Worm (Caenorhabditis elegans): ENCODE results near the gene W06G6.2.

The W06G6.2 gene

DNA sequence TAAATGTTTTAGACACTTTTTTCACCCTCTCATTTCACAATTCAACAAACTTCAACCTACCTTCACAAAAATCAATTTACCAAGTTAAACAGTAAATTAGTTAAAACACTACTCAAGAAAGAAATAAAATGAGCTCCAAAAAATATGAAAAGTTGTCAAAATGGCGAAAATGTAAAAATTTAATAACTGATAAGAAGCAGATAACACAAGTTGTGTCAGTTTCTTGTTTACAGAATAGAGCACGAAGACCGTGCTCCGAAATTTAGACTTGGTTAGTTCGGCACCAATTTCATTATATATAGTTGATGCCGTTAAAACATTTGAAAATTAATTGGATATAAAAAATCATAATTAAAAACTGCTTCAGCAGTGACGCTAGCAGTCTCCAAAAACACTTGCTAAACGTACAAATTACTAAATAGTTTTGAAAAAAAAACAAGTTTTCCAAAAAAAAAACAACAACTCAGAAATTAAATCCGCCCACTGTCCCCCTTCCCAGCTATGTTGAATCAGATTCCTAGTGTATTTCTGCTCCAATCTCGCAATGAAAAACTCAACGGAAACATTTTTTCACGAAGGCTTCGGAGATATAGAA, 18.2 kb upstream of the W06G6.2 start, which contains the start of gene srw-54:
srw-54 (plus strand) TSS at position 545 of the 595 bp plus-strand sequence.
- no peak for TF ChIP-seq hmg-1.1 (GFP tag; IDR thresholded peaks at IDR 0.05)
- TF ChIP-seq aha-1 (tag), result no peak
- no peak for TF ChIP-seq lsy-2 (tag; optimal IDR thresholded peaks at IDR 0.05)
- TF ChIP-seq zfp-3 (GFP tag; conservative IDR thresholded peaks at IDR 0.05), result no peak
- TF ChIP-seq F37D6.2 (tag; optimal IDR thresholded peaks at IDR 0.05), result no peak
- no peak for TF ChIP-seq T26A8.4 (GFP tag; IDR thresholded peaks at IDR 0.05)
- peak; percentile 38; the same call in 1 of the 2 replicates for TF ChIP-seq dmd-6 (GFP tag; IDR thresholded peaks at IDR 0.05)
- peak; percentile 29 for TF ChIP-seq pqm-1 (tag; optimal IDR thresholded peaks at IDR 0.05)
- no peak for TF ChIP-seq ceh-28 (tag; optimal IDR thresholded peaks at IDR 0.05)
- TF ChIP-seq lin-13 (GFP tag; optimal IDR thresholded peaks at IDR 0.05), result no peak
- TF ChIP-seq lim-7 (GFP tag; IDR thresholded peaks at IDR 0.05), result no peak
- peak; percentile 59 for TF ChIP-seq nhr-28 (tag; optimal IDR thresholded peaks at IDR 0.05)
- TF ChIP-seq R02D3.7 (tag; optimal IDR thresholded peaks at IDR 0.05), result no peak
- no peak for TF ChIP-seq daf-16 (GFP tag; optimal IDR thresholded peaks at IDR 0.05)
- peak; percentile 92 for TF ChIP-seq daf-16 (tag; optimal IDR thresholded peaks at IDR 0.05)
- no peak for TF ChIP-seq Y5F2A.4 (GFP tag; optimal IDR thresholded peaks at IDR 0.05)
- TF ChIP-seq lin-39 (tag; optimal IDR thresholded peaks at IDR 0.05), result no peak
- TF ChIP-seq pha-4 (GFP tag; IDR thresholded peaks at IDR 0.05), result no peak
- no peak for TF ChIP-seq pha-4 (tag; optimal IDR thresholded peaks at IDR 0.05)
- TF ChIP-seq madf-5 (GFP tag; IDR thresholded peaks at IDR 0.05), result no peak
- no peak for TF ChIP-seq dmd-9 (GFP tag; IDR thresholded peaks at IDR 0.05)
- no peak for TF ChIP-seq lin-29 (GFP tag; IDR thresholded peaks at IDR 0.05)
- peak; percentile 23 for TF ChIP-seq dve-1 (tag; optimal IDR thresholded peaks at IDR 0.05; ENCODE audit: insufficient read depth)

DNA sequence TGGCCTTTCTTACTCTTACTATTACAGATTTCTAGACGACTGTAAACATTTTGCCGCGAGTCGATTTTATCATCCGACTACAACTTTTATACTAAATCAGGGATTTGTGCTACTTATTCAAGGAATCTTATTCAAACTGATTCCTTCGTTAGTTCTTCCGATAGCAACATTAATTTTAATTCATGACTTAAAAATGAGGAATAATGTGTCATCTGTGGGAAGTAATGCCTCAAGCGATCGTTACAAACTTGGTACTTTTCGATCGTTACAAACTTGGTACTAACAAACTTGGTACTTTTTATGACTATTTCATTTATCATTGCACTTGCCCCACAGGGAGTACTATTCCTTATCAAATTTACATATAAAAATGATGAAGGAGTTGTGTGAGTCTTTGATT, 11.6 kb upstream of the W06G6.2 start, which contains the start of gene Y70C5A.4:
Y70C5A.4 (plus strand) TSS at position 301 of the 400 bp plus-strand sequence.
- TF ChIP-seq unc-130 (GFP tag; optimal IDR thresholded peaks at IDR 0.05) (no peak), Y5F2A.4 (GFP tag; optimal IDR thresholded peaks at IDR 0.05) (no peak), set-16 (GFP tag; IDR thresholded peaks at IDR 0.05) (no peak), spr-1 (tag; optimal IDR thresholded peaks at IDR 0.05) (no peak), ceh-44 (GFP tag; IDR thresholded peaks at IDR 0.05) (no peak), daf-8 (GFP tag; IDR thresholded peaks at IDR 0.05) (no peak), mdt-29 (GFP tag; IDR thresholded peaks at IDR 0.05) (no peak), nhr-111 (GFP tag; optimal IDR thresholded peaks at IDR 0.05) (no peak), ceh-82 (tag; optimal IDR thresholded peaks at IDR 0.05) (no peak), nhr-41 (GFP tag; IDR thresholded peaks at IDR 0.05) (no peak), nhr-25 (tag; optimal IDR thresholded peaks at IDR 0.05; ENCODE audit: borderline replicate concordance, insufficient read depth) (no peak), ceh-62 (tag; optimal IDR thresholded peaks at IDR 0.05) (no peak)

- TF ChIP-seq daf-16 (GFP tag; optimal IDR thresholded peaks at IDR 0.05) (no peak), daf-16 (tag; optimal IDR thresholded peaks at IDR 0.05) (peak; percentile 92), unc-62 (GFP tag; optimal IDR thresholded peaks at IDR 0.05 in 1 of 2) (peak in 1 of 2 experiments; percentile 76), unc-62 (tag; optimal IDR thresholded peaks at IDR 0.05) (no peak), pqm-1 (tag; optimal IDR thresholded peaks at IDR 0.05) (peak; percentile 34), egl-27 (tag; optimal IDR thresholded peaks at IDR 0.05) (no peak), dve-1 (tag; optimal IDR thresholded peaks at IDR 0.05; ENCODE audit: insufficient read depth) (peak; percentile 42)
Measured at ce11 chrV:16620874-16621273, 8.2 kb upstream of the W06G6.2 start, which contains the start of gene Y70C5A.3. Y70C5A.3 (minus strand) TSS chrV:16620923.
